Worm (Caenorhabditis elegans) whole organism, L3 larva: ENCODE measurements around the gene F55F3.4.

Experiments
- ZK546.5 ChIP-seq: sonication (generic microtip); optimal IDR thresholded peaks from 2 replicates; lab custom pipeline; 2017; ENCODE audit warnings: missing biosample characterization, missing genetic modification characterization
- aly-2 ChIP-seq: fragments of 150-350 bp; optimal IDR thresholded peaks from 2 replicates; lab custom pipeline; 2014; ENCODE audit warnings: missing biosample characterization, missing genetic modification characterization
- ceh-16 ChIP-seq: sonication (generic microtip); optimal IDR thresholded peaks from 2 replicates; lab custom pipeline; 2017; ENCODE audit warnings: missing biosample characterization, missing genetic modification characterization
- ceh-28 ChIP-seq: fragments of 150-350 bp; optimal IDR thresholded peaks from 2 replicates; lab custom pipeline; 2014; ENCODE audit warnings: missing biosample characterization, missing genetic modification reagents, missing genetic modification characterization
- daf-12 ChIP-seq: fragments of 150-350 bp; optimal IDR thresholded peaks from 2 replicates; lab custom pipeline; 2014; ENCODE audit warnings: missing biosample characterization, missing genetic modification reagents, missing genetic modification characterization
- egl-5 ChIP-seq: fragments of 150-350 bp; optimal IDR thresholded peaks from 2 replicates; lab custom pipeline; 2017; ENCODE audit warnings: missing biosample characterization, missing genetic modification reagents, missing genetic modification characterization, inconsistent platforms
- elt-1 ChIP-seq: fragments of 150-350 bp; optimal IDR thresholded peaks from 2 replicates; lab custom pipeline; 2014; ENCODE audit warnings: missing biosample characterization, missing genetic modification characterization
- elt-2 ChIP-seq: sonication (generic microtip); optimal IDR thresholded peaks from 2 replicates; lab custom pipeline; 2016; ENCODE audit warnings: missing genetic modification reagents, mild to moderate bottlenecking, missing genetic modification characterization, missing compliant biosample characterization
- eor-1 ChIP-seq, 2 experiments: fragments of 150-350 bp; optimal IDR thresholded peaks; 2 replicates each; lab custom pipeline; 2014 to 2018; ENCODE audit warnings: missing biosample characterization in 2 of 2, missing genetic modification characterization in 2 of 2
- fkh-10 ChIP-seq: sonication (generic microtip); optimal IDR thresholded peaks from 2 replicates; lab custom pipeline; 2017; ENCODE audit warnings: missing biosample characterization, missing genetic modification reagents, missing genetic modification characterization
- fos-1 ChIP-seq: fragments of 150-350 bp; optimal IDR thresholded peaks from 2 replicates; lab custom pipeline; 2014; ENCODE audit warnings: missing biosample characterization, missing genetic modification characterization
- hmg-11 ChIP-seq: sonication (generic microtip); optimal IDR thresholded peaks from 2 replicates; lab custom pipeline; 2016; ENCODE audit warnings: missing genetic modification characterization, missing compliant biosample characterization
- lin-15B ChIP-seq: fragments of 150-350 bp; optimal IDR thresholded peaks from 2 replicates; lab custom pipeline; 2014; ENCODE audit warnings: missing biosample characterization, missing genetic modification characterization
- lin-39 ChIP-seq: fragments of 150-350 bp; optimal IDR thresholded peaks from 2 replicates; lab custom pipeline; 2018; ENCODE audit warnings: missing biosample characterization, missing genetic modification reagents, missing genetic modification characterization
- lsy-12 ChIP-seq: sonication (generic microtip); optimal IDR thresholded peaks from 2 replicates; lab custom pipeline; 2016; ENCODE audit warnings: mild to moderate bottlenecking, missing genetic modification characterization, missing compliant biosample characterization
- mdl-1 ChIP-seq: fragments of 150-350 bp; optimal IDR thresholded peaks from 2 replicates; lab custom pipeline; 2014; ENCODE audit warnings: missing biosample characterization, missing genetic modification characterization
- mml-1 ChIP-seq: fragments of 150-350 bp; sonication (generic microtip); optimal IDR thresholded peaks from 3 replicates; lab custom pipeline; 2014; ENCODE audit warnings: missing biosample characterization, missing genetic modification characterization
- nfya-1 ChIP-seq: sonication (generic microtip); optimal IDR thresholded peaks from 2 replicates; lab custom pipeline; 2017; ENCODE audit warnings: missing genetic modification characterization, mild to moderate bottlenecking, missing compliant biosample characterization, antibody characterized with exemption, moderate library complexity; ENCODE audit not compliant: insufficient read depth
- nhr-11 ChIP-seq: fragments of 150-350 bp; optimal IDR thresholded peaks from 2 replicates; lab custom pipeline; 2014; ENCODE audit warnings: missing biosample characterization, missing genetic modification characterization
- nhr-23 ChIP-seq: fragments of 150-350 bp; optimal IDR thresholded peaks from 2 replicates; lab custom pipeline; 2014; ENCODE audit warnings: missing biosample characterization, missing genetic modification reagents, missing genetic modification characterization
- nhr-25 ChIP-seq: sonication (generic microtip); optimal IDR thresholded peaks from 2 replicates; lab custom pipeline; 2017; ENCODE audit warnings: missing biosample characterization, missing genetic modification characterization
- nhr-28 ChIP-seq: fragments of 150-350 bp; optimal IDR thresholded peaks from 2 replicates; lab custom pipeline; 2014; ENCODE audit warnings: missing biosample characterization, missing genetic modification characterization
- nhr-43 ChIP-seq: sonication (generic microtip); optimal IDR thresholded peaks from 2 replicates; lab custom pipeline; 2016; ENCODE audit warnings: mild to moderate bottlenecking, missing genetic modification characterization, missing compliant biosample characterization; ENCODE audit not compliant: poor library complexity, severe bottlenecking
- nhr-76 ChIP-seq: fragments of 150-350 bp; sonication (generic microtip); optimal IDR thresholded peaks from 5 replicates; lab custom pipeline; 2014; ENCODE audit warnings: missing biosample characterization, missing genetic modification characterization
- pha-4 ChIP-seq: fragments of 150-350 bp; optimal IDR thresholded peaks from 2 replicates; lab custom pipeline; 2014; ENCODE audit warnings: missing biosample characterization, missing genetic modification reagents, missing genetic modification characterization
- pqm-1 ChIP-seq: fragments of 150-350 bp; optimal IDR thresholded peaks from 2 replicates; lab custom pipeline; 2017; ENCODE audit warnings: missing biosample characterization, missing genetic modification characterization, inconsistent platforms
- sea-2 ChIP-seq: fragments of 150-350 bp; sonication (generic microtip); optimal IDR thresholded peaks from 4 replicates; lab custom pipeline; 2014; ENCODE audit warnings: missing biosample characterization, missing genetic modification reagents, missing genetic modification characterization
- tbx-2 ChIP-seq: sonication (generic microtip); optimal IDR thresholded peaks from 2 replicates; lab custom pipeline; 2016; ENCODE audit warnings: mild to moderate bottlenecking, missing genetic modification characterization, missing compliant biosample characterization
- unc-62 ChIP-seq: fragments of 150-350 bp; sonication (generic microtip); optimal IDR thresholded peaks from 4 replicates; lab custom pipeline; 2014; ENCODE audit warnings: missing biosample characterization, missing genetic modification reagents, missing genetic modification characterization
- zag-1 ChIP-seq: fragments of 150-350 bp; optimal IDR thresholded peaks from 2 replicates; lab custom pipeline; 2014; ENCODE audit warnings: missing biosample characterization, missing genetic modification characterization
- ztf-11 ChIP-seq: fragments of 150-350 bp; optimal IDR thresholded peaks from 2 replicates; lab custom pipeline; 2014; ENCODE audit warnings: missing biosample characterization, missing genetic modification characterization

Gene F55F3.4

ce11 chrX:13785268-13785667 lies at the start of gene F55F3.4:
F55F3.4 (plus strand) TSS chrX:13785568.
- TF ChIP-seq elt-2 (tag; lab: Kevin White, UChicago): no peak
- TF ChIP-seq elt-1: no peak
- TF ChIP-seq nhr-28: no peak
- no peak for TF ChIP-seq mdl-1 (tag; lab: Kevin White, UChicago)
- no peak for TF ChIP-seq zag-1 (tag; lab: Kevin White, UChicago)
- no peak for TF ChIP-seq ceh-16 (tag; lab: Kevin White, UChicago)
- TF ChIP-seq eor-1 (tag; optimal IDR thresholded peaks at IDR 0.05; lab: Kevin White, UChicago): no peak
- TF ChIP-seq lin-39 (tag; lab: Kevin White, UChicago): no peak
- TF ChIP-seq fos-1 (tag; lab: Kevin White, UChicago): no peak
- no peak for TF ChIP-seq egl-5 (tag; lab: Kevin White, UChicago)
- no peak for TF ChIP-seq ceh-28 (tag; lab: Kevin White, UChicago)
- TF ChIP-seq aly-2: no peak
- no peak for TF ChIP-seq nhr-11 (tag; lab: Kevin White, UChicago)
- TF ChIP-seq mml-1: no peak

DNA sequence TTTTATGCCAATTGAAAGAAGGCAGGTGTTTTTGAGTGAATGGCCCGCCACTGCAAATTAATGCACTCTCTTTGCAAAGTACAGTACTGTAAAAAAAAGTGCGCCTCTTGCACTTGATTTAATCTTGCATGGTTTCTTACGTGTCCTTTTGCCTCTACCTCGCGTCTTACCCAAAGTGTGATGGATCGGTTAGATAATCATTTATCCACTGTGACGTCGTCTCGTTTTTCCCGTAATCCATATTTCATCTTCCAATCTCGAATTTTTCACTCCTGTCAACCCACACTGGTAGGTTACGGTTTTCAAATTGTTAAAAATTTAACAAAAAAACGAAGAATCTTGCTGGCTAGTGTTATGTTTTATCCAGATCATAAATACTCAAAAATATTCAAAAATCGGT lies 48.7 kb upstream of the F55F3.4 start:
- TF ChIP-seq pha-4 (tag; lab: Kevin White, UChicago) (no peak), nhr-25 (peak; percentile 16), elt-1 (peak; percentile 88), zag-1 (tag; lab: Kevin White, UChicago) (no peak), nhr-23 (tag; lab: Kevin White, UChicago) (peak; percentile 28)

DNA sequence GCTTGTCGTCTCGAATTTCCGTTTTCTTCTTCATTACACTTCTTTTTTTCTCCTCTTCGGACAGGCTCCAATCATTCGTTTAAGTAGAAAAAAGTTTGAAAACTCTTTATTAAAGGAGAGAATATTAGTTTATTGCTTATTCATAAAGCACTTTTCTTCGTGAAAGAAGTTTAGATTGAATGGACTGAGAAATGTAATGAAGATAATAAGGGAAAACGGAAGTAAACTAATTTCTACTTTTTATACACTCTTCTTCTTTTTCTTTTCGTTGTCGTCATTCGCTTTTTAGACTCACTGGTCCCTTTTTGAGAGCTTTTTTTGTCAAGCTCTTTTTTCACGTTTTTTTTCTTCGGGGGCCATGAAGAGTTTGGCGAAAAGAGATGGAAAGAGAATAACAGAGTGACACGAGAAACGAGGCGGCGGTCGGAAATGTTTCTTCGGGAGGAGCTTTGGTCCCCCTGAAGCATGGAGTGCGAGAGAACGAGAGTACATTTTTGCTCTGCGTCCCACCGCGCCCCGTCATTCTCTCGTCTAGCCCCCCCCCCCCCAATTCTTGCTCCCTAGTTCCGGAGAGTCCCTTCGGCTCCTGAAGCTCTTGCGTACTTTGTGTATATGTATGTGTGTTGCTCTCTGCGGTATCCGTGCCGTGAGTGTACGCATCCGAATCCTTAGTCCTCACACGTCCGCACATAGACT lies 46.1 kb upstream of the F55F3.4 start:
- TF ChIP-seq fkh-10 (GFP tag; lab: Kevin White, UChicago): peak; percentile 62
- no peak for TF ChIP-seq pha-4 (tag; lab: Kevin White, UChicago)
- TF ChIP-seq lsy-12: peak; percentile 19
- TF ChIP-seq unc-62: no peak
- peak; percentile 31 for TF ChIP-seq mdl-1 (tag; lab: Kevin White, UChicago)
- TF ChIP-seq nhr-23 (tag; lab: Kevin White, UChicago): no peak
- peak; percentile 45 for TF ChIP-seq nfya-1 (tag; lab: Kevin White, UChicago)
- peak; percentile 15 for TF ChIP-seq ceh-28 (tag; lab: Kevin White, UChicago)
- TF ChIP-seq hmg-11 (tag; lab: Kevin White, UChicago): peak; percentile 24
- TF ChIP-seq lin-39 (tag; lab: Kevin White, UChicago): peak; percentile 59

DNA sequence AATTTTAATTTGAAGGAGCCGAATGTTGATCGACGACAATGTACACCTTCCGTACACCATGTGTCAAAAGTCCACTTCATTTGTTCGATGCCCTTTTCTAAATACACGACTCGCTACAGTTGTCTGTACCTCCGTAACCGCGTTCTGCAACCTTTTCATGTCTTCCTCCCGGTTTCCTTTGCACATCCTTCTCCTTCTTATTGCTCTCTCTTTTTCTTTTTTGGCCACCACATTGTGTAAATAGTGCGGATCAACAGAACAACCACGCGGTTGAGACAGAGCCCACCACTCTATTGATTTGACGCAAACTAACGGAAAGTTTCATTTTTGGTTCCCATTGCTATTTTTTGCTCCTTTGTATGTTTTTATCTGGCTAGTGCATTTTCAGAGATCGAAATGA lies 42.0 kb upstream of the F55F3.4 start:
- TF ChIP-seq egl-5 (tag; lab: Kevin White, UChicago): no peak
- TF ChIP-seq nhr-43: no peak
- TF ChIP-seq pha-4 (tag; lab: Kevin White, UChicago): peak; percentile 93
- TF ChIP-seq ztf-11 (tag; lab: Kevin White, UChicago): no peak

DNA sequence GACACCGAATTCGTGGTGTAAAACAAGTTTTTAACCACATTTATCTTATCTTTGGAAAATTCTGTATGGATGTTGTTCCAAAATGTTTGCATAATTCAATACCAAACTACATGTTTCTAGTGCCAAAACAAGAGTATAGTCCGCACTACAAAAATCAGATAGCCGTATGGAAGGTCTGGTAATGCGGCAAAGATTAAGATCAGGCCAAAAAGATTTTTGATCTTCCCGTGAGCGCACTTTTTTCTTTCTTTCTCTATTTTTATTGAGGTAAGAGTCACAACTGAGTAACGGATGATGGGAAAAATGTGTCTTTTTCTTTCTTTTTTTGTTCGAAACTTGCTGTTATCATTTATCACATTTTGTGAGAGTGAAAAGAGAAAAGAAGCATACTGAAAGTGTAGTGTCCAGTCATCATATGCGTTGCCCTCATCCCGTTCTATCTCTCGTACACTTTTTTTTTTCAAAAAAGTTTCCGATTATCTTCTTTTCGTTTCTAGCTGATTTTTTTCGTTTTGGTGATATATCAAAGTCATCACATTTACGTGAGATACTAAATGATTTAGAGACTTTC lies 40.7 kb upstream of the F55F3.4 start:
- TF ChIP-seq nhr-25 (peak; percentile 21), ZK546.5 (tag; lab: Kevin White, UChicago) (no peak), hmg-11 (tag; lab: Kevin White, UChicago) (peak; percentile 53), eor-1 (tag; optimal IDR thresholded peaks at IDR 0.05; lab: Kevin White, UChicago) (no peak), nfya-1 (tag; lab: Kevin White, UChicago) (peak; percentile 26), elt-1 (peak; percentile 94), lin-15B (tag; lab: Kevin White, UChicago) (no peak), sea-2 (GFP tag; lab: Kevin White, UChicago) (no peak), mdl-1 (tag; lab: Kevin White, UChicago) (no peak), nhr-43 (peak; percentile 40), pqm-1 (tag; lab: Kevin White, UChicago) (peak; percentile 28), elt-2 (tag; lab: Kevin White, UChicago) (peak; percentile 23)
- TF ChIP-seq, all 47 proteins: peak for 7

ce11 chrX:13745558-13745957 lies 39.8 kb upstream of the F55F3.4 start:
- TF ChIP-seq nhr-23 (tag; lab: Kevin White, UChicago): peak; percentile 52
- TF ChIP-seq tbx-2 (tag; lab: Kevin White, UChicago): no peak
- peak; percentile 22 for TF ChIP-seq nhr-25
- no peak for TF ChIP-seq zag-1 (tag; lab: Kevin White, UChicago)
- no peak for TF ChIP-seq nhr-76 (tag; lab: Kevin White, UChicago)
- peak; percentile 5 for TF ChIP-seq ceh-28 (tag; lab: Kevin White, UChicago)
- peak; percentile 32 for TF ChIP-seq nhr-43
- TF ChIP-seq elt-1: peak; percentile 88
- TF ChIP-seq daf-12 (tag; lab: Kevin White, UChicago): no peak
- TF ChIP-seq mdl-1 (tag; lab: Kevin White, UChicago): no peak
